Worm (Caenorhabditis elegans) whole organism, L3 larva: Measurements from ENCODE around the gene plc-1.

Experiments
- R02D3.7 ChIP-seq: fragments of 150-350 bp; optimal IDR thresholded peaks from 2 replicates; lab custom pipeline; 2014; ENCODE audit warnings: missing biosample characterization, missing genetic modification characterization
- aly-2 ChIP-seq: fragments of 150-350 bp; optimal IDR thresholded peaks from 2 replicates; lab custom pipeline; 2014; ENCODE audit warnings: missing biosample characterization, missing genetic modification characterization
- ceh-16 ChIP-seq: sonication (generic microtip); optimal IDR thresholded peaks from 2 replicates; lab custom pipeline; 2017; ENCODE audit warnings: missing biosample characterization, missing genetic modification characterization
- ceh-28 ChIP-seq: fragments of 150-350 bp; optimal IDR thresholded peaks from 2 replicates; lab custom pipeline; 2014; ENCODE audit warnings: missing biosample characterization, missing genetic modification reagents, missing genetic modification characterization
- ceh-82 ChIP-seq: fragments of 150-350 bp; optimal IDR thresholded peaks from 2 replicates; lab custom pipeline; 2014; ENCODE audit warnings: missing biosample characterization, missing genetic modification characterization
- ceh-9 ChIP-seq: sonication (generic microtip); optimal IDR thresholded peaks from 2 replicates; lab custom pipeline; 2018; ENCODE audit warnings: missing biosample characterization, missing genetic modification characterization
- egl-27 ChIP-seq: sonication (generic microtip); optimal IDR thresholded peaks from 4 replicates; lab custom pipeline; 2017; ENCODE audit warnings: missing biosample characterization, missing genetic modification reagents, missing genetic modification characterization
- egl-5 ChIP-seq: fragments of 150-350 bp; optimal IDR thresholded peaks from 2 replicates; lab custom pipeline; 2017; ENCODE audit warnings: missing biosample characterization, missing genetic modification reagents, missing genetic modification characterization, inconsistent platforms
- elt-2 ChIP-seq: sonication (generic microtip); optimal IDR thresholded peaks from 2 replicates; lab custom pipeline; 2016; ENCODE audit warnings: missing genetic modification reagents, mild to moderate bottlenecking, missing genetic modification characterization, missing compliant biosample characterization
- elt-3 ChIP-seq, 3 experiments: fragments of 150-350 bp in 1 of 3; sonication (generic microtip) in 2 of 3; optimal IDR thresholded peaks; 2 replicates in 2 of 3; 4 replicates in 1 of 3; lab custom pipeline; 2014 to 2017; ENCODE audit warnings: missing biosample characterization in 3 of 3, missing genetic modification characterization in 3 of 3
- eor-1 ChIP-seq, 2 experiments: fragments of 150-350 bp; optimal IDR thresholded peaks; 2 replicates each; lab custom pipeline; 2014 to 2018; ENCODE audit warnings: missing biosample characterization in 2 of 2, missing genetic modification characterization in 2 of 2
- fos-1 ChIP-seq: fragments of 150-350 bp; optimal IDR thresholded peaks from 2 replicates; lab custom pipeline; 2014; ENCODE audit warnings: missing biosample characterization, missing genetic modification characterization
- hmg-11 ChIP-seq: sonication (generic microtip); optimal IDR thresholded peaks from 2 replicates; lab custom pipeline; 2016; ENCODE audit warnings: missing genetic modification characterization, missing compliant biosample characterization
- jun-1 ChIP-seq: fragments of 150-350 bp; optimal IDR thresholded peaks from 2 replicates; lab custom pipeline; 2014; ENCODE audit warnings: missing biosample characterization, missing genetic modification reagents, missing genetic modification characterization
- lin-15B ChIP-seq: fragments of 150-350 bp; optimal IDR thresholded peaks from 2 replicates; lab custom pipeline; 2014; ENCODE audit warnings: missing biosample characterization, missing genetic modification characterization
- lin-39 ChIP-seq: fragments of 150-350 bp; optimal IDR thresholded peaks from 2 replicates; lab custom pipeline; 2018; ENCODE audit warnings: missing biosample characterization, missing genetic modification reagents, missing genetic modification characterization
- lsy-12 ChIP-seq: sonication (generic microtip); optimal IDR thresholded peaks from 2 replicates; lab custom pipeline; 2016; ENCODE audit warnings: mild to moderate bottlenecking, missing genetic modification characterization, missing compliant biosample characterization
- mdl-1 ChIP-seq: fragments of 150-350 bp; optimal IDR thresholded peaks from 2 replicates; lab custom pipeline; 2014; ENCODE audit warnings: missing biosample characterization, missing genetic modification characterization
- mml-1 ChIP-seq: fragments of 150-350 bp; sonication (generic microtip); optimal IDR thresholded peaks from 3 replicates; lab custom pipeline; 2014; ENCODE audit warnings: missing biosample characterization, missing genetic modification characterization
- nfya-1 ChIP-seq: sonication (generic microtip); optimal IDR thresholded peaks from 2 replicates; lab custom pipeline; 2017; ENCODE audit warnings: missing genetic modification characterization, mild to moderate bottlenecking, missing compliant biosample characterization, antibody characterized with exemption, moderate library complexity; ENCODE audit not compliant: insufficient read depth
- nhr-11 ChIP-seq: fragments of 150-350 bp; optimal IDR thresholded peaks from 2 replicates; lab custom pipeline; 2014; ENCODE audit warnings: missing biosample characterization, missing genetic modification characterization
- nhr-12 ChIP-seq: fragments of 150-350 bp; optimal IDR thresholded peaks from 2 replicates; lab custom pipeline; 2014; ENCODE audit warnings: missing biosample characterization, missing genetic modification characterization
- nhr-237 ChIP-seq: fragments of 150-350 bp; optimal IDR thresholded peaks from 2 replicates; lab custom pipeline; 2014; ENCODE audit warnings: missing biosample characterization, missing genetic modification characterization
- nhr-28 ChIP-seq: fragments of 150-350 bp; optimal IDR thresholded peaks from 2 replicates; lab custom pipeline; 2014; ENCODE audit warnings: missing biosample characterization, missing genetic modification characterization
- nhr-43 ChIP-seq: sonication (generic microtip); optimal IDR thresholded peaks from 2 replicates; lab custom pipeline; 2016; ENCODE audit warnings: mild to moderate bottlenecking, missing genetic modification characterization, missing compliant biosample characterization; ENCODE audit not compliant: poor library complexity, severe bottlenecking
- nhr-67 ChIP-seq: fragments of 150-350 bp; optimal IDR thresholded peaks from 2 replicates; lab custom pipeline; 2014; ENCODE audit warnings: missing biosample characterization, missing genetic modification characterization
- pha-4 ChIP-seq: fragments of 150-350 bp; optimal IDR thresholded peaks from 2 replicates; lab custom pipeline; 2014; ENCODE audit warnings: missing biosample characterization, missing genetic modification reagents, missing genetic modification characterization
- pqm-1 ChIP-seq: fragments of 150-350 bp; optimal IDR thresholded peaks from 2 replicates; lab custom pipeline; 2017; ENCODE audit warnings: missing biosample characterization, missing genetic modification characterization, inconsistent platforms
- sea-2 ChIP-seq: fragments of 150-350 bp; sonication (generic microtip); optimal IDR thresholded peaks from 4 replicates; lab custom pipeline; 2014; ENCODE audit warnings: missing biosample characterization, missing genetic modification reagents, missing genetic modification characterization
- skn-1 ChIP-seq: fragments of 150-350 bp; optimal IDR thresholded peaks from 2 replicates; lab custom pipeline; 2014; ENCODE audit warnings: missing biosample characterization, missing genetic modification characterization
- tbx-2 ChIP-seq: sonication (generic microtip); optimal IDR thresholded peaks from 2 replicates; lab custom pipeline; 2016; ENCODE audit warnings: mild to moderate bottlenecking, missing genetic modification characterization, missing compliant biosample characterization
- unc-39 ChIP-seq: sonication (generic microtip); optimal IDR thresholded peaks from 4 replicates; lab custom pipeline; 2017; ENCODE audit warnings: missing biosample characterization, missing genetic modification characterization
- unc-62 ChIP-seq: fragments of 150-350 bp; sonication (generic microtip); optimal IDR thresholded peaks from 4 replicates; lab custom pipeline; 2014; ENCODE audit warnings: missing biosample characterization, missing genetic modification reagents, missing genetic modification characterization
- zag-1 ChIP-seq: fragments of 150-350 bp; optimal IDR thresholded peaks from 2 replicates; lab custom pipeline; 2014; ENCODE audit warnings: missing biosample characterization, missing genetic modification characterization
- ztf-4 ChIP-seq: fragments of 150-350 bp; optimal IDR thresholded peaks from 2 replicates; lab custom pipeline; 2014; ENCODE audit warnings: missing biosample characterization, missing genetic modification characterization

The plc-1 gene

ce11 chrX:10859622-10860021 lies 21.2 kb upstream of the plc-1 start:
- TF ChIP-seq tbx-2 (no peak), unc-62 (GFP tag; lab: Kevin White, UChicago) (no peak), lin-15B (tag; lab: Kevin White, UChicago) (no peak), skn-1 (tag; lab: Kevin White, UChicago) (no peak)

ce11 chrX:10859211-10859610 lies 20.8 kb upstream of the plc-1 start, which contains the start of gene pgp-5:
pgp-5 (minus strand) TSS chrX:10859297.
- TF ChIP-seq pqm-1 (tag; lab: Kevin White, UChicago): no peak
- TF ChIP-seq hmg-11 (tag; lab: Kevin White, UChicago): no peak
- no peak for TF ChIP-seq ztf-4
- TF ChIP-seq egl-27: no peak
- no peak for TF ChIP-seq pha-4 (tag; lab: Kevin White, UChicago)
- no peak for TF ChIP-seq elt-3 (tag; optimal IDR thresholded peaks at IDR 0.05; lab: Kevin White, UChicago)
- no peak for TF ChIP-seq nhr-12 (tag; lab: Kevin White, UChicago)
- no peak for TF ChIP-seq jun-1
- no peak for TF ChIP-seq aly-2

- TF ChIP-seq eor-1 (tag; optimal IDR thresholded peaks at IDR 0.05; lab: Kevin White, UChicago): no peak
- no peak for TF ChIP-seq ceh-9 (tag; lab: Kevin White, UChicago)
- no peak for TF ChIP-seq nhr-43
- no peak for TF ChIP-seq jun-1
- TF ChIP-seq nfya-1 (tag; lab: Kevin White, UChicago): peak; percentile 83
- TF ChIP-seq zag-1 (tag; lab: Kevin White, UChicago): no peak
- TF ChIP-seq ceh-28 (tag; lab: Kevin White, UChicago): no peak
- TF ChIP-seq egl-27: no peak
- no peak for TF ChIP-seq elt-2 (tag; lab: Kevin White, UChicago)
- TF ChIP-seq lin-39 (tag; lab: Kevin White, UChicago): peak; percentile 48
- TF ChIP-seq elt-3 (tag; optimal IDR thresholded peaks at IDR 0.05; lab: Kevin White, UChicago): no peak
- TF ChIP-seq egl-5 (tag; lab: Kevin White, UChicago): peak; percentile 69
Measured at ce11 chrX:10853271-10853670, 14.8 kb upstream of the plc-1 start.

ce11 chrX:10851735-10852134 lies 13.3 kb upstream of the plc-1 start:
- TF ChIP-seq nhr-43: no peak
- no peak for TF ChIP-seq lsy-12 (tag; lab: Kevin White, UChicago)
- TF ChIP-seq mml-1 (tag; lab: Kevin White, UChicago): no peak
- no peak for TF ChIP-seq nhr-237 (tag; lab: Kevin White, UChicago)
- no peak for TF ChIP-seq egl-5 (tag; lab: Kevin White, UChicago)
- TF ChIP-seq fos-1 (tag; lab: Kevin White, UChicago): no peak
- no peak for TF ChIP-seq elt-2 (tag; lab: Kevin White, UChicago)
- TF ChIP-seq nhr-11 (tag; lab: Kevin White, UChicago): no peak
- no peak for TF ChIP-seq ceh-82
- no peak for TF ChIP-seq sea-2 (GFP tag; lab: Kevin White, UChicago)
- TF ChIP-seq mdl-1 (tag; lab: Kevin White, UChicago): no peak
- TF ChIP-seq ceh-16 (tag; lab: Kevin White, UChicago): no peak
- no peak for TF ChIP-seq aly-2
- TF ChIP-seq nhr-67: no peak
- no peak for TF ChIP-seq nhr-28 (tag; lab: Kevin White, UChicago)
- TF ChIP-seq unc-39 (tag; lab: Kevin White, UChicago): no peak

- peak; percentile 28 for TF ChIP-seq elt-2 (tag; lab: Kevin White, UChicago)
- no peak for TF ChIP-seq R02D3.7 (tag; lab: Kevin White, UChicago)
Measured at ce11 chrX:10851202-10851601, 12.8 kb upstream of the plc-1 start.
